Worm (Caenorhabditis elegans): ENCODE measurements around the gene E01G4.5.

E01G4.5 gene

DNA sequence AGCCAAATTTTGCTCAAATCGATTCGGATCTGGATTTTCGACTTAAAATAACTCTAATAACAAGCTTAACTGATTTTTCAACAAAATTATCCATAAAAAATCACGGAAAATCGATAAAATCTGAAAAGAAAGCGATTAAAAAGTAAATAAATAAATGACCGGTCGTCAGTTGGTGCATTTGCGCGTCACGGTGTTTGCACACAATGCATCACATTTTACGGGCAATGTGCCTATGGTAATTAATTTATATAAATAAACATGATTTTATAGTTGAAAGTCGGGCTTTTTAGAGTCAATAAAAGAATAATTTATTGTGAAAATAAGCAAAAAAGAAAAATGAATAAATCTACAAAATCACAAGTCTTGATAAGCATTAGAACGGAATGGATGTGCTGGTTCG, 22.6 kb downstream of the E01G4.5 start:
- TF ChIP-seq mep-1 (tag; optimal IDR thresholded peaks at IDR 0.05) (peak; percentile 48), pha-4 (tag; optimal IDR thresholded peaks at IDR 0.05) (peak; percentile 19), lsy-2 (tag; optimal IDR thresholded peaks at IDR 0.05) (peak; percentile 54), ces-1 (GFP tag; optimal IDR thresholded peaks at IDR 0.05) (peak; percentile 92), nhr-28 (tag; optimal IDR thresholded peaks at IDR 0.05) (no peak), ztf-11 (tag; optimal IDR thresholded peaks at IDR 0.05) (no peak), lin-13 (tag; optimal IDR thresholded peaks at IDR 0.05) (peak; percentile 3)

DNA sequence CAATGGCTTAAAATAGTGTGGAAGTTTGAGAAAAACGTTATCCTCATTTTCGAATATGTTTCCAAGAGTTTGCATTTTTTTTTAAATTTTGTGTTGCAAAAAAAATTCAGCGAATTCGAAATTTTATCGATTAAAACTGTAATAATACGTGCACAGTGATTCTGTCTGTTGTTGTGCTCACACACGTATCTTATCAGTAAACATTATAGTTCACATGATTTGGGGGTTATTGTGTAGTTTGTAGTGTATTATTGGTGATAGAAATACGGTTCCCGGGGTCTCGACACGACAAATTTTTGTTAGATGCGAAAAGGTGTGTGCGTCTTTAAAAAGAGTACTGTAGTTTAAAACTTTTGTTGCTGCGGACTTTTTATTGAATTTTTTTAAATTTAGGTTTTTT, 23.5 kb downstream of the E01G4.5 start, which contains the start of gene drr-1:
TSS of gene drr-1 (minus strand) at position 183 of the 400 bp plus-strand sequence.
- no peak for TF ChIP-seq mls-2 (tag; optimal IDR thresholded peaks at IDR 0.05)
- no peak for TF ChIP-seq bed-3 (GFP tag; optimal IDR thresholded peaks at IDR 0.05)
- TF ChIP-seq elt-1 (tag; optimal IDR thresholded peaks at IDR 0.05; ENCODE audit: borderline replicate concordance, insufficient read depth), result no peak
- no peak for TF ChIP-seq unc-62 (GFP tag; optimal IDR thresholded peaks at IDR 0.05)

DNA sequence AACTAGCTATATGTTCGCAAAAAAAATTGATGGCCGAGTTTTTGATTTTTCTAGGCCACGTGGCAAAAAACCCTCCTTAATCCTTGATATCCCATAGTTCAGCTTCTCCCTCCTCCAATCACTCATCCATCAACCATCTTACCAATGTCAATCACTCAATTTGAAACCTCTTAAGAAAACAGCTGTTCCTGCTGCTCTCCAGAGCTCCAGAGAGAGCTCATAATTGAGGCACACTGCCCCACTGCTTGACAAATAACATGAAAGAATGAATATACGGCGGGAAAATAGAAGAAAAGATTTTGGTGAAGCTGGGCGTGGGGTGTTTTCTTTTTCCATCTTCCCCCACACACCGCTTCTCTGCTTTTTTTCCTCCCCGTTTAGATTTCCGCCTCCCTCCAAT, 28.4 kb downstream of the E01G4.5 start:
- TF ChIP-seq hlh-1 (tag; optimal IDR thresholded peaks at IDR 0.05) (peak; percentile 91), elt-3 (tag; optimal IDR thresholded peaks at IDR 0.05) (no peak), unc-62 (GFP tag; optimal IDR thresholded peaks at IDR 0.05) (peak; percentile 99)

DNA sequence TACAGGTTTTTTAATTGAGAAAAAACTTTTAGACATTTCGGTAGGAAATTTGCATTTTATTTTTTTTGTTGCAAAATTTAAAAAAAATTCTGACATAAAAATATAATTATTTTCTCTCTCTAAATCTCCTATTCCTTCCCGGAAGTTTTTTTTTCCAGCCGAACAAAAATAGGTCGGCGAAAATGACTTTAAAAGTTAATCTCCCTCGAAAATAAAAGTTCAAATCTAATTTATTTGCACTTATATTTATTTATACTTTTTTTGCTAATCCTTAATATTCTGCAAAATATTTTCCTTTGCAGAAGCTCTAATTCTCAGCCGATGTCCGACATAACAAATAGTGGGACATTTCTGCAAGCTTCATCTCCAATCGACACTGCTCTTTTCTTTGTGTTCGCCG, 29.4 kb downstream of the E01G4.5 start, which contains the start of gene F45H10.5:
TSS of gene F45H10.5 (plus strand) at position 301 of the 400 bp plus-strand sequence.
- TF ChIP-seq unc-62 (GFP tag; optimal IDR thresholded peaks at IDR 0.05), result no peak
- no peak for TF ChIP-seq nhr-2 (tag; optimal IDR thresholded peaks at IDR 0.05)
- TF ChIP-seq M03D4.4 (tag; optimal IDR thresholded peaks at IDR 0.05), result no peak
- TF ChIP-seq pha-4 (tag; optimal IDR thresholded peaks at IDR 0.05), result no peak

DNA sequence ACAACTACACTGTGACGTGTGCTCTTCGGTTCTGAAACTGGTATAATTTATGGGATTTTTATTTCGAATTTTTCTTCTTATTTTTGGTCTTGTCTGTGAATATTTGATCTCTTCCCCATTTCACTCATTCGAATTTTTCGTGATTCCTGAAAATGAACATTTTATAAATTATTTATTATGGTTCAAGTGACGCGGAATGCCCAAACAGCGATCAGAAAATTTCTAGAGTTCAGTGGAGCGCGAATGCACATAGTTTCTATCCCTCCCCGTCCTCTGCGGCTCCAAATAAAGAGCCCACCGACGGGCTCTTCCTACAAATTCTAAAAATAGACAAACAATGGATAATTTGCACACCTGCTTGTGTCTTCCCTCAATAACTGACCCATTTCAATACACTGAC, 31.5 kb downstream of the E01G4.5 start, which contains the start of gene F54F11.1:
TSS of gene F54F11.1 (plus strand) at position 301 of the 400 bp plus-strand sequence.
- TF ChIP-seq M03D4.4 (tag; optimal IDR thresholded peaks at IDR 0.05) (no peak), ceh-43 (GFP tag; optimal IDR thresholded peaks at IDR 0.05) (no peak), mls-2 (tag; optimal IDR thresholded peaks at IDR 0.05) (no peak), sptf-1 (tag; optimal IDR thresholded peaks at IDR 0.05) (no peak), nhr-12 (tag; optimal IDR thresholded peaks at IDR 0.05) (no peak), ham-2 (GFP tag; optimal IDR thresholded peaks at IDR 0.05) (no peak), elt-1 (tag; optimal IDR thresholded peaks at IDR 0.05; ENCODE audit: borderline replicate concordance, insufficient read depth) (no peak), nhr-2 (tag; optimal IDR thresholded peaks at IDR 0.05) (no peak), sem-2 (GFP tag; optimal IDR thresholded peaks at IDR 0.05) (no peak), nhr-76 (tag; optimal IDR thresholded peaks at IDR 0.05) (no peak), hlh-1 (tag; optimal IDR thresholded peaks at IDR 0.05) (no peak), unc-120 (tag; optimal IDR thresholded peaks at IDR 0.05; ENCODE audit: poor library complexity, severe bottlenecking) (no peak), mab-5 (tag; optimal IDR thresholded peaks at IDR 0.05) (no peak), drap-1 (GFP tag; optimal IDR thresholded peaks at IDR 0.05) (no peak), elt-3 (tag; optimal IDR thresholded peaks at IDR 0.05) (no peak), snpc-4 (tag; optimal IDR thresholded peaks at IDR 0.05) (no peak)

DNA sequence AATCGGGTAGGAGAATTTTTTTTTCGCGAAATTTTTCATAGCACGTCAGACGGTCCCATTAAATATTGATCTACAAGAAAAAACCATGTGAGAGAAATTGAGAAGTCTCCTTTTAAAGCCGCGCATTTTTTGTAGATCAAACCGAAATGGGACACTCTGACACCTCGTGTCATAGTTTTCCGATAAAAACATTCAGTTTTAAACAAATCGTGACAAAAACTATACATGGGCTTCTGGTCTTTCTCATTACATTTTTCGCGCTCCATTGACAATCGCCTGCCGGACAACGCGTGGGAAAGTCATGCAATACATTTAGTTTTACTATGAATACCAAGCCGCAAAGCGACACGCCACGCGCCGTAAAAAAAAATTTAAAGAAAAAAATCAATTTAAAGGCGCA, 33.2 kb downstream of the E01G4.5 start:
- no peak for TF ChIP-seq elt-3 (tag; optimal IDR thresholded peaks at IDR 0.05)
- no peak for TF ChIP-seq ces-1 (GFP tag; optimal IDR thresholded peaks at IDR 0.05)
- no peak for TF ChIP-seq mep-1 (tag; optimal IDR thresholded peaks at IDR 0.05)
- TF ChIP-seq pha-4 (tag; optimal IDR thresholded peaks at IDR 0.05), result no peak
- no peak for TF ChIP-seq unc-62 (GFP tag; optimal IDR thresholded peaks at IDR 0.05)

DNA sequence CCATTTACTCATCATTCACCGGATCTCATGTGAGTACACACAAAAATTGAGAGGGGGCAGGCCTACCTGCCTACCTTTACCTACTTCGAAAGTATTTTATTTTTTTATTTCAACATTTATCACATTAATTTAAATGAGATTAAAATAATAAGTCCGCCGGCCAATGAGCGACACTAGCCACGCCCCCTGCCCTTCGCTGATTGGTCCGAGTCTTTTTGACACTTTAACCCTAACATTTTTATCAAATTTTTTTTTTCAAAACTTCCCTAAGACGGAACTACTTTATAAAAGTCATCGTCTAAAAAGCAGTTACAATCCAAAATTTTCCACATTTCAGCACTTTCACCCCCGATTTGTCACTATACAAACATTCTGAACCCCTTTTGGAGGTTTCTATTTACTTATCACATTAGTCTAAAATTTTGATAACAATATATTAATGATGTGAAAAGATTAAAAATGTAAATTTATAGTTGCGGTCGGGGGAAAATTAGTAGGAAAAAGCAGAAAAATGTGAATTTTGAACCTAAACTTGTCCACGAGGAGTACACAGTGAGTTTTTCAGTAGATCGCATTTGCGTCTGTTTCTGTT, 33.9 kb downstream of the E01G4.5 start:
- TF ChIP-seq tbx-8 (GFP tag; optimal IDR thresholded peaks at IDR 0.05) (no peak), mep-1 (tag; optimal IDR thresholded peaks at IDR 0.05) (no peak), sem-2 (GFP tag; optimal IDR thresholded peaks at IDR 0.05) (no peak), elt-1 (tag; optimal IDR thresholded peaks at IDR 0.05; ENCODE audit: borderline replicate concordance, insufficient read depth) (no peak), nhr-12 (tag; optimal IDR thresholded peaks at IDR 0.05) (no peak), nhr-76 (tag; optimal IDR thresholded peaks at IDR 0.05) (no peak), flh-1 (GFP tag; optimal IDR thresholded peaks at IDR 0.05) (no peak), ceh-83 (GFP tag; optimal IDR thresholded peaks at IDR 0.05) (no peak), nhr-2 (tag; optimal IDR thresholded peaks at IDR 0.05) (no peak), unc-120 (tag; optimal IDR thresholded peaks at IDR 0.05; ENCODE audit: poor library complexity, severe bottlenecking) (no peak), blmp-1 (tag; optimal IDR thresholded peaks at IDR 0.05) (no peak), hlh-1 (tag; optimal IDR thresholded peaks at IDR 0.05) (no peak), lin-13 (tag; optimal IDR thresholded peaks at IDR 0.05) (no peak), mls-2 (tag; optimal IDR thresholded peaks at IDR 0.05) (no peak), ceh-43 (GFP tag; optimal IDR thresholded peaks at IDR 0.05) (no peak), unc-39 (tag; optimal IDR thresholded peaks at IDR 0.05) (no peak), ceh-39 (tag; optimal IDR thresholded peaks at IDR 0.05) (no peak)
